Worm (Caenorhabditis elegans) whole organism, late embryonic: ENCODE data around the gene nhr-249.

Experiments
- fkh-10 ChIP-seq: fragments of 150-350 bp; optimal IDR thresholded peaks from 2 replicates; lab custom pipeline; 2014; ENCODE audit warnings: missing biosample characterization, missing genetic modification reagents, missing genetic modification characterization
- sox-2 ChIP-seq: fragments of 200-800 bp; sonication (Bioruptor generic); IDR thresholded peaks from 2 replicates; pipeline ENCODE4 v1.3.6; 2022; ENCODE audit warnings: missing genetic modification reagents, missing genetic modification characterization, missing compliant biosample characterization

ce11 chrIV:6974162-6974938 lies 2.0 kb upstream of the nhr-249 start:
- TF ChIP-seq fkh-10: no peak
- TF ChIP-seq sox-2 (GFP tag; lab: Robert Waterston, UW): no peak
